Worm (Caenorhabditis elegans) whole organism, L4 larva: ENCODE data around the gene nck-1.

Source experiments
- D1046.2 ChIP-seq: fragments of 200-800 bp; sonication (Bioruptor generic); IDR thresholded peaks from 2 replicates; pipeline ENCODE4 v1.3.6; 2022; ENCODE audit warnings: missing genetic modification characterization, missing compliant biosample characterization
- R02D3.7 ChIP-seq: fragments of 150-350 bp; sonication (generic microtip); optimal IDR thresholded peaks from 3 replicates; lab custom pipeline; 2014; ENCODE audit warnings: missing biosample characterization, missing genetic modification characterization
- T26A8.4 ChIP-seq: fragments of 200-800 bp; sonication (Bioruptor generic); IDR thresholded peaks from 2 replicates; pipeline ENCODE4 v1.3.6; 2022; ENCODE audit warnings: missing genetic modification characterization, missing compliant biosample characterization
- Y105C5A.15 ChIP-seq: fragments of 200-800 bp; sonication (Bioruptor generic); IDR thresholded peaks from 2 replicates; pipeline ENCODE4 v1.3.6; 2022; ENCODE audit warnings: missing genetic modification characterization, missing compliant biosample characterization
- Y75B8A.6 ChIP-seq: fragments of 200-800 bp; sonication (Bioruptor generic); IDR thresholded peaks from 2 replicates; pipeline ENCODE4 v1.3.6; 2022; ENCODE audit warnings: missing genetic modification reagents, missing genetic modification characterization, missing compliant biosample characterization
- ZK546.5 ChIP-seq, 2 experiments: sonication (generic microtip); optimal IDR thresholded peaks; 2 replicates each; lab custom pipeline; 2017; ENCODE audit warnings: missing biosample characterization in 2 of 2, missing genetic modification characterization in 2 of 2
- ama-1 ChIP-seq: fragments of 150-350 bp; optimal IDR thresholded peaks from 2 replicates; lab custom pipeline; 2014; ENCODE audit warnings: inconsistent platforms, mixed read lengths
- arid-1 ChIP-seq: fragments of 200-800 bp; sonication (Bioruptor generic); conservative IDR thresholded peaks from 2 replicates; pipeline ENCODE4 v1.3.6; 2022; ENCODE audit warnings: missing genetic modification reagents, missing genetic modification characterization, missing compliant biosample characterization
- ceh-62 ChIP-seq: sonication (generic microtip); optimal IDR thresholded peaks from 2 replicates; lab custom pipeline; 2017; ENCODE audit warnings: missing biosample characterization, missing genetic modification characterization
- cey-2 ChIP-seq: sonication (generic microtip); optimal IDR thresholded peaks from 3 replicates; lab custom pipeline; 2017; ENCODE audit warnings: missing genetic modification characterization, mild to moderate bottlenecking, missing compliant biosample characterization, antibody characterized with exemption, borderline replicate concordance; ENCODE audit not compliant: insufficient read depth
- daf-12 ChIP-seq: fragments of 150-350 bp; optimal IDR thresholded peaks from 2 replicates; lab custom pipeline; 2014; ENCODE audit warnings: missing biosample characterization, missing genetic modification reagents, missing genetic modification characterization
- daf-19 ChIP-seq: fragments of 200-800 bp; sonication (Bioruptor generic); conservative IDR thresholded peaks from 2 replicates; pipeline ENCODE4 v1.3.6; 2022; ENCODE audit warnings: missing genetic modification characterization, missing compliant biosample characterization
- daf-8 ChIP-seq: fragments of 200-800 bp; sonication (Bioruptor generic); IDR thresholded peaks from 2 replicates; pipeline ENCODE4 v1.3.6; 2022; ENCODE audit warnings: missing genetic modification characterization, missing compliant biosample characterization
- dmd-9 ChIP-seq: fragments of 200-800 bp; sonication (Bioruptor generic); IDR thresholded peaks from 2 replicates; pipeline ENCODE4 v1.3.6; 2022; ENCODE audit warnings: missing genetic modification reagents, missing genetic modification characterization, missing compliant biosample characterization
- duxl-1 ChIP-seq: sonication (generic microtip); optimal IDR thresholded peaks from 2 replicates; lab custom pipeline; 2016; ENCODE audit warnings: mild to moderate bottlenecking, missing genetic modification characterization, moderate library complexity, missing compliant biosample characterization; ENCODE audit not compliant: poor library complexity
- hif-1 ChIP-seq, 2 experiments: sonication (generic microtip); optimal IDR thresholded peaks; 2 replicates each; lab custom pipeline; 2016 to 2017; ENCODE audit warnings: missing compliant biosample characterization in 2 of 2, missing genetic modification characterization in 2 of 2, missing genetic modification reagents in 2 of 2, missing genotype in 2 of 2, mild to moderate bottlenecking in 1 of 2
- hlh-11 ChIP-seq: fragments of 200-800 bp; sonication (Bioruptor generic); optimal IDR thresholded peaks from 2 replicates; lab custom pipeline; 2018; ENCODE audit warnings: mild to moderate bottlenecking, missing genetic modification characterization, missing compliant biosample characterization
- hlh-30 ChIP-seq: sonication (generic microtip); optimal IDR thresholded peaks from 2 replicates; lab custom pipeline; 2017; ENCODE audit warnings: antibody characterized with exemption, mild to moderate bottlenecking, missing genetic modification characterization, missing compliant biosample characterization; ENCODE audit not compliant: insufficient read depth
- lin-1 ChIP-seq: fragments of 200-800 bp; sonication (Bioruptor generic); IDR thresholded peaks from 2 replicates; pipeline ENCODE4 v1.3.6; 2022; ENCODE audit warnings: missing genetic modification reagents, missing genetic modification characterization, missing compliant biosample characterization
- lin-13 ChIP-seq: fragments of 150-350 bp; optimal IDR thresholded peaks from 2 replicates; lab custom pipeline; 2014; ENCODE audit warnings: missing biosample characterization, missing genetic modification reagents, missing genetic modification characterization
- lin-29 ChIP-seq: fragments of 200-800 bp; sonication (Bioruptor generic); IDR thresholded peaks from 2 replicates; pipeline ENCODE4 v1.3.6; 2022; ENCODE audit warnings: missing genetic modification reagents, missing genetic modification characterization, missing compliant biosample characterization
- lin-38 ChIP-seq: fragments of 200-800 bp; sonication (Bioruptor generic); IDR thresholded peaks from 2 replicates; pipeline ENCODE4 v1.3.6; 2022; ENCODE audit warnings: missing genetic modification reagents, missing genetic modification characterization, missing compliant biosample characterization
- mdl-1 ChIP-seq, 2 experiments: fragments of 150-350 bp in 1 of 2; sonication (generic microtip) in 1 of 2; optimal IDR thresholded peaks; 2 replicates each; lab custom pipeline; 2014 to 2017; ENCODE audit warnings: missing biosample characterization in 2 of 2, missing genetic modification characterization in 2 of 2
- mxl-2 ChIP-seq: fragments of 200-800 bp; sonication (Bioruptor generic); conservative IDR thresholded peaks from 2 replicates; pipeline ENCODE4 v1.3.6; 2022; ENCODE audit warnings: missing genetic modification reagents, missing genetic modification characterization, missing compliant biosample characterization
- nhr-10 ChIP-seq: fragments of 150-350 bp; optimal IDR thresholded peaks from 2 replicates; lab custom pipeline; 2014; ENCODE audit warnings: missing biosample characterization, missing genetic modification characterization
- nhr-41 ChIP-seq: fragments of 200-800 bp; sonication (Bioruptor generic); IDR thresholded peaks from 2 replicates; pipeline ENCODE4 v1.3.6; 2022; ENCODE audit warnings: missing genetic modification reagents, missing genetic modification characterization, missing compliant biosample characterization
- nhr-48 ChIP-seq: sonication (generic microtip); optimal IDR thresholded peaks from 2 replicates; lab custom pipeline; 2016; ENCODE audit warnings: mild to moderate bottlenecking, missing genetic modification characterization, missing compliant biosample characterization
- nhr-6 ChIP-seq: fragments of 150-350 bp; optimal IDR thresholded peaks from 2 replicates; lab custom pipeline; 2014; ENCODE audit warnings: missing biosample characterization, missing genetic modification characterization
- nhr-76 ChIP-seq: fragments of 150-350 bp; optimal IDR thresholded peaks from 2 replicates; lab custom pipeline; 2014; ENCODE audit warnings: missing biosample characterization, missing genetic modification characterization
- nhr-77 ChIP-seq: fragments of 150-350 bp; optimal IDR thresholded peaks from 2 replicates; lab custom pipeline; 2014; ENCODE audit warnings: missing biosample characterization, missing genetic modification characterization
- php-3 ChIP-seq: fragments of 200-800 bp; sonication (Bioruptor generic); IDR thresholded peaks from 2 replicates; pipeline ENCODE4 v1.3.6; 2022; ENCODE audit warnings: missing genetic modification reagents, missing genetic modification characterization, missing compliant biosample characterization
- set-16 ChIP-seq: fragments of 200-800 bp; sonication (Bioruptor generic); IDR thresholded peaks from 2 replicates; pipeline ENCODE4 v1.3.6; 2022; ENCODE audit warnings: missing genetic modification reagents, missing genetic modification characterization, missing compliant biosample characterization
- skn-1 ChIP-seq: fragments of 150-350 bp; optimal IDR thresholded peaks from 2 replicates; lab custom pipeline; 2014; ENCODE audit warnings: missing biosample characterization, missing genetic modification characterization
- tag-97 ChIP-seq: fragments of 200-800 bp; sonication (Bioruptor generic); IDR thresholded peaks from 2 replicates; pipeline ENCODE4 v1.3.6; 2022; ENCODE audit warnings: missing genetic modification characterization, missing compliant biosample characterization
- unc-62 ChIP-seq, 3 experiments: fragments of 150-350 bp in 1 of 3; sonication (generic microtip); optimal IDR thresholded peaks in 2 of 3; peaks in 1 of 3; 1 replicate in 1 of 3; 2 replicates in 2 of 3; lab custom pipeline; 2014 to 2017; ENCODE audit warnings: missing biosample characterization in 3 of 3, missing genetic modification characterization in 3 of 3, missing genetic modification reagents in 3 of 3, missing genotype in 1 of 3
- vab-7 ChIP-seq: fragments of 200-800 bp; sonication (Bioruptor generic); IDR thresholded peaks from 2 replicates; pipeline ENCODE4 v1.3.6; 2022; ENCODE audit warnings: missing genetic modification reagents, missing genetic modification characterization, missing compliant biosample characterization
- zfp-2 ChIP-seq: sonication (generic microtip); optimal IDR thresholded peaks from 2 replicates; lab custom pipeline; 2016; ENCODE audit warnings: mild to moderate bottlenecking, missing genetic modification characterization, missing compliant biosample characterization

nck-1 gene

ce11 chrX:4131354-4131753 is 21.9 kb downstream of the nck-1 start:
- TF ChIP-seq daf-12 (tag; lab: Kevin White, UChicago) (no peak), lin-38 (no peak), nhr-6 (tag; lab: Kevin White, UChicago) (no peak), dmd-9 (GFP tag; lab: Robert Waterston, UW) (no peak), php-3 (GFP tag; lab: Robert Waterston, UW) (no peak), Y105C5A.15 (GFP tag; lab: Robert Waterston, UW) (no peak), hif-1 (tag; optimal IDR thresholded peaks at IDR 0.05; lab: Kevin White, UChicago) (peak in 1 of 2 experiments; percentile 3), nhr-77 (tag; lab: Kevin White, UChicago) (no peak), hlh-11 (peak; percentile 11), hlh-30 (tag; lab: Kevin White, UChicago) (peak; percentile 25), vab-7 (GFP tag; lab: Robert Waterston, UW) (no peak), ZK546.5 (tag; optimal IDR thresholded peaks at IDR 0.05; lab: Kevin White, UChicago) (no peak), skn-1 (no peak), set-16 (GFP tag; lab: Robert Waterston, UW) (no peak)

ce11 chrX:4128684-4129083 is 24.6 kb downstream of the nck-1 start:
- TF ChIP-seq lin-1 (GFP tag; lab: Robert Waterston, UW) (no peak), unc-62 (GFP tag; optimal IDR thresholded peaks at IDR 0.05 in 1 of 2; lab: Kevin White, UChicago) (peak in 1 of 2 experiments; percentile 25), unc-62 (tag; optimal IDR thresholded peaks at IDR 0.05; lab: Kevin White, UChicago) (no peak), cey-2 (tag; lab: Kevin White, UChicago) (no peak), daf-8 (no peak)

ce11 chrX:4125165-4125803 is 28.0 kb downstream of the nck-1 start:
- no peak for TF ChIP-seq ceh-62 (tag; lab: Kevin White, UChicago)
- TF ChIP-seq Y75B8A.6 = no peak
- TF ChIP-seq cey-2 (tag; lab: Kevin White, UChicago) = no peak
- no peak for TF ChIP-seq ama-1 (lab: Kevin White, UChicago)
- TF ChIP-seq daf-19 (GFP tag; lab: Robert Waterston, UW) = no peak
- no peak for TF ChIP-seq lin-13 (GFP tag; lab: Kevin White, UChicago)
- TF ChIP-seq nhr-10 (tag; lab: Kevin White, UChicago) = no peak
- TF ChIP-seq T26A8.4 (GFP tag; lab: Robert Waterston, UW) = no peak
- TF ChIP-seq D1046.2 (GFP tag; lab: Robert Waterston, UW) = no peak
- TF ChIP-seq nhr-76 (tag; lab: Kevin White, UChicago) = no peak
- TF ChIP-seq ZK546.5 (tag; optimal IDR thresholded peaks at IDR 0.05; lab: Kevin White, UChicago) = no peak
- TF ChIP-seq, all 104 proteins: peak for 0

DNA sequence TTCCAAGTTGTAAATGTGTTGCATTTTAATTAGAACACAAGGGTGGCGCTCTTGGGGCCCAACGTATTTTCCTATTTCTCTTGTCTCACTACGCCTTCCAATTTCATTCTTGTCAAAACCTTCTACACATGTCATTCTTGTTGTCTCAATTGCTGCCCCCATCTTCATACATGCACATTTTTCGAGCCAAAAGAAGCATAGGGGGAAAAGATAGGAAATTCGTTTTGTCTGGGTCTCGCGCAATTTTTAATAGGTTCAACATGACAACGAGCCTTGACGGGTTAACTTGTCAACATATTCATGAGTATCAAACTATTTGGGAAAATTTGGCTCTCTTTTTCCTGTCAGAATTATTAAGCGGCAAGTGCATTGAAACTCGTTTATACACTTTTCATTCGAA is 29.9 kb downstream of the nck-1 start:
- no peak for TF ChIP-seq mdl-1 (tag; optimal IDR thresholded peaks at IDR 0.05; lab: Kevin White, UChicago)
- TF ChIP-seq nhr-41 (GFP tag; lab: Robert Waterston, UW) = no peak
- no peak for TF ChIP-seq cey-2 (tag; lab: Kevin White, UChicago)
- TF ChIP-seq tag-97 = no peak
- TF ChIP-seq nhr-48 (tag; lab: Kevin White, UChicago) = no peak
- no peak for TF ChIP-seq nhr-6 (tag; lab: Kevin White, UChicago)
- no peak for TF ChIP-seq R02D3.7
- no peak for TF ChIP-seq arid-1 (GFP tag; lab: Robert Waterston, UW)
- TF ChIP-seq nhr-77 (tag; lab: Kevin White, UChicago) = no peak
- no peak for TF ChIP-seq duxl-1 (tag; lab: Kevin White, UChicago)
- TF ChIP-seq mxl-2 (GFP tag; lab: Robert Waterston, UW) = no peak
- TF ChIP-seq lin-29 (GFP tag; lab: Robert Waterston, UW) = no peak
- TF ChIP-seq zfp-2 = no peak
